Fruit fly (Drosophila melanogaster) whole organism, embryonic: ENCODE measurements around the gene CG18302.

Experiments used
- BtbVII ChIP-seq: fragments of 200-800 bp; sonication (Bioruptor generic); optimal IDR thresholded peaks from 3 replicates; lab custom pipeline; 2017; ENCODE audit warnings: missing biosample characterization, mild to moderate bottlenecking, missing genetic modification characterization
- CG10147 ChIP-seq: fragments of 200-800 bp; sonication (Bioruptor generic); optimal IDR thresholded peaks from 2 replicates; lab custom pipeline; 2019; ENCODE audit warnings: missing biosample characterization, mild to moderate bottlenecking, missing genetic modification characterization, moderate library complexity
- CG10543 ChIP-seq: fragments of 200-800 bp; sonication (Bioruptor generic); optimal IDR thresholded peaks from 3 replicates; lab custom pipeline; 2017; ENCODE audit warnings: missing biosample characterization, mild to moderate bottlenecking, missing genetic modification characterization, moderate library complexity
- CG12071 ChIP-seq: fragments of 200-800 bp; sonication (Bioruptor generic); optimal IDR thresholded peaks from 3 replicates; lab custom pipeline; 2018; ENCODE audit warnings: missing biosample characterization, mild to moderate bottlenecking, missing genetic modification characterization
- CG12659 ChIP-seq: fragments of 200-800 bp; sonication (Bioruptor generic); optimal IDR thresholded peaks from 3 replicates; lab custom pipeline; 2017; ENCODE audit warnings: mild to moderate bottlenecking, missing biosample characterization, missing genetic modification reagents, missing genetic modification characterization
- CG14014 ChIP-seq: fragments of 200-800 bp; sonication (Bioruptor generic); IDR thresholded peaks from 2 replicates; pipeline ENCODE4 v1.3.6; 2022; ENCODE audit warnings: missing biosample characterization, missing genetic modification characterization
- CG14441 ChIP-seq: fragments of 200-800 bp; sonication (Bioruptor generic); IDR thresholded peaks from 2 replicates; pipeline ENCODE4 v1.3.6; 2022; ENCODE audit warnings: missing biosample characterization, missing genetic modification characterization
- CG18476 ChIP-seq: fragments of 200-800 bp; sonication (Bioruptor generic); optimal IDR thresholded peaks from 2 replicates; lab custom pipeline; 2016; ENCODE audit warnings: missing biosample characterization, mild to moderate bottlenecking, missing genetic modification characterization
- CG18599 ChIP-seq: fragments of 200-800 bp; sonication (Bioruptor generic); optimal IDR thresholded peaks from 3 replicates; lab custom pipeline; 2017; ENCODE audit warnings: missing biosample characterization, missing genetic modification characterization, mild to moderate bottlenecking, moderate library complexity, missing genetic modification reagents
- CG31365 ChIP-seq: fragments of 200-800 bp; sonication (Bioruptor generic); optimal IDR thresholded peaks from 2 replicates; lab custom pipeline; 2018; ENCODE audit warnings: missing biosample characterization, mild to moderate bottlenecking, missing genetic modification characterization
- CG32532 ChIP-seq: fragments of 200-800 bp; sonication (Bioruptor generic); IDR thresholded peaks from 2 replicates; pipeline ENCODE4 v1.3.6; 2022; ENCODE audit warnings: missing biosample characterization, missing genetic modification characterization
- CG3726 ChIP-seq: fragments of 200-800 bp; sonication (Bioruptor generic); IDR thresholded peaks from 3 replicates; pipeline ENCODE4, ENCODE4 v1.3.6; 2022; ENCODE audit warnings: missing biosample characterization, missing genetic modification characterization
- CG6175 ChIP-seq: fragments of 200-800 bp; sonication (Bioruptor generic); IDR thresholded peaks from 3 replicates; pipeline ENCODE4 v1.3.6; 2022; ENCODE audit warnings: missing biosample characterization, missing genetic modification characterization
- CG7987 ChIP-seq: fragments of 200-800 bp; sonication (Bioruptor generic); optimal IDR thresholded peaks from 2 replicates; lab custom pipeline; 2018; ENCODE audit warnings: missing biosample characterization, mild to moderate bottlenecking, missing genetic modification characterization, moderate library complexity
- CG8290 ChIP-seq, 3 experiments: fragments of 200-800 bp; sonication (Bioruptor generic); optimal IDR thresholded peaks; 2 replicates each; lab custom pipeline; 2016 to 2019; ENCODE audit warnings: missing biosample characterization in 3 of 3, missing genetic modification characterization in 3 of 3, mild to moderate bottlenecking in 2 of 3, moderate library complexity in 1 of 3
- Doc2 ChIP-seq: fragments of 200-800 bp; sonication (Bioruptor generic); IDR thresholded peaks from 2 replicates; pipeline ENCODE4 v1.3.6; 2022; ENCODE audit warnings: missing biosample characterization, missing genetic modification characterization
- Ets65A ChIP-seq: fragments of 200-800 bp; sonication (Bioruptor generic); peaks from one replicate; lab custom pipeline; 2016; ENCODE audit warnings: missing biosample characterization, missing genetic modification characterization
- Hey ChIP-seq: fragments of 200-800 bp; sonication (Bioruptor generic); optimal IDR thresholded peaks from 3 replicates; lab custom pipeline; 2018; ENCODE audit warnings: missing biosample characterization, mild to moderate bottlenecking, missing genetic modification characterization
- NfI ChIP-seq: fragments of 200-800 bp; sonication (Bioruptor generic); optimal IDR thresholded peaks from 3 replicates; lab custom pipeline; 2018; ENCODE audit warnings: missing biosample characterization, mild to moderate bottlenecking, missing genetic modification characterization, moderate library complexity
- Pdp1 ChIP-seq, 2 experiments: fragments of 200-800 bp; sonication (Bioruptor generic); optimal IDR thresholded peaks; 3 replicates each; lab custom pipeline; 2016; ENCODE audit warnings: missing biosample characterization in 2 of 2, missing genetic modification characterization in 2 of 2, mild to moderate bottlenecking in 1 of 2, moderate library complexity in 1 of 2
- Rfx ChIP-seq: fragments of 200-800 bp; sonication (Bioruptor generic); IDR thresholded peaks from 2 replicates; pipeline ENCODE4 v1.3.6; 2022; ENCODE audit warnings: missing biosample characterization, missing genetic modification characterization
- cad ChIP-seq: fragments of >200 bp; optimal IDR thresholded peaks from 2 replicates; lab custom pipeline; 2017; ENCODE audit warnings: missing biosample characterization, missing genetic modification characterization
- cg ChIP-seq: fragments of 200-800 bp; sonication (Bioruptor generic); optimal IDR thresholded peaks from 3 replicates; lab custom pipeline; 2019; ENCODE audit warnings: missing biosample characterization, mild to moderate bottlenecking, missing genetic modification characterization, moderate library complexity
- chinmo ChIP-seq: fragments of 200-800 bp; sonication (Bioruptor generic); IDR thresholded peaks from 4 replicates; pipeline ENCODE4 v1.3.6; 2022; ENCODE audit warnings: missing biosample characterization, missing genetic modification characterization; ENCODE audit not compliant: partially characterized antibody
- ci ChIP-seq: fragments of 200-800 bp; sonication (Bioruptor generic); IDR thresholded peaks from 3 replicates; pipeline ENCODE4 v1.3.6; 2022; ENCODE audit warnings: missing biosample characterization, missing genetic modification characterization
- eve ChIP-seq, 2 experiments: fragments of >200 bp; optimal IDR thresholded peaks; 2 replicates each; lab custom pipeline; 2017; ENCODE audit warnings: missing biosample characterization in 2 of 2, missing genetic modification characterization in 2 of 2
- gsb-n ChIP-seq: fragments of 200-800 bp; sonication (Bioruptor generic); optimal IDR thresholded peaks from 3 replicates; lab custom pipeline; 2018; ENCODE audit warnings: missing biosample characterization, mild to moderate bottlenecking, missing genetic modification characterization
- kay ChIP-seq: fragments of 200-800 bp; sonication (Bioruptor generic); optimal IDR thresholded peaks from 2 replicates; lab custom pipeline; 2016; ENCODE audit warnings: missing biosample characterization, missing genetic modification characterization
- knrl ChIP-seq: fragments of 200-800 bp; sonication (Bioruptor generic); IDR thresholded peaks from 3 replicates; pipeline ENCODE4 v1.3.6; 2022; ENCODE audit warnings: missing biosample characterization, missing genetic modification characterization; ENCODE audit not compliant: partially characterized antibody
- onecut ChIP-seq: fragments of 200-800 bp; sonication (Bioruptor generic); IDR thresholded peaks from 2 replicates; pipeline ENCODE4 v1.3.6; 2022; ENCODE audit warnings: missing biosample characterization, missing genetic modification characterization
- otp ChIP-seq: fragments of 200-800 bp; sonication (Bioruptor generic); IDR thresholded peaks from 3 replicates; pipeline ENCODE4, ENCODE4 v1.3.6; 2022; ENCODE audit warnings: missing biosample characterization, missing genetic modification characterization
- pita ChIP-seq: fragments of 200-800 bp; sonication (Bioruptor generic); optimal IDR thresholded peaks from 2 replicates; lab custom pipeline; 2017; ENCODE audit warnings: missing biosample characterization, mild to moderate bottlenecking, missing genetic modification characterization
- sd ChIP-seq: fragments of 200-800 bp; sonication (Bioruptor generic); optimal IDR thresholded peaks from 3 replicates; lab custom pipeline; 2018; ENCODE audit warnings: missing biosample characterization, mild to moderate bottlenecking, missing genetic modification characterization, moderate library complexity
- shn ChIP-seq: fragments of 200-800 bp; sonication (Bioruptor generic); optimal IDR thresholded peaks from 3 replicates; lab custom pipeline; 2016; ENCODE audit warnings: missing biosample characterization, missing genetic modification characterization
- so ChIP-seq: fragments of 200-800 bp; sonication (Bioruptor generic); IDR thresholded peaks from 3 replicates; pipeline ENCODE4 v1.3.6; 2022; ENCODE audit warnings: missing biosample characterization, missing genetic modification characterization
- sr ChIP-seq: fragments of 200-800 bp; sonication (Bioruptor generic); IDR thresholded peaks from 3 replicates; pipeline ENCODE4 v1.3.6; 2022; ENCODE audit warnings: missing biosample characterization, missing genetic modification characterization
- zfh1 ChIP-seq: fragments of 200-800 bp; sonication (Bioruptor generic); IDR thresholded peaks from 3 replicates; pipeline ENCODE4 v1.3.6; 2022; ENCODE audit warnings: missing biosample characterization, missing genetic modification characterization

CG18302 gene

dm6 chr2L:10499608-10500007, 34.5 kb upstream of the CG18302 start (continued):
- TF ChIP-seq CG12071 (GFP tag; lab: Kevin White, UChicago): peak; percentile 30
- 0 out of 4 replicates have a peak, but pooled peaks have one; percentile 56 for TF ChIP-seq chinmo (GFP tag; lab: Robert Waterston, UW)
- 0 out of 2 replicates have a peak, but pooled peaks have one; percentile 17 for TF ChIP-seq CG14014 (GFP tag; lab: Robert Waterston, UW)
- TF ChIP-seq CG10147 (GFP tag; lab: Kevin White, UChicago): peak; percentile 13
- TF ChIP-seq CG31365: no peak
- peak; percentile 8 for TF ChIP-seq NfI (GFP tag; lab: Kevin White, UChicago)
- peak; percentile 44 for TF ChIP-seq CG10543 (GFP tag; lab: Kevin White, UChicago)
- no peak for TF ChIP-seq CG18476 (GFP tag; lab: Kevin White, UChicago)
- TF ChIP-seq CG7987 (GFP tag; lab: Kevin White, UChicago): peak; percentile 12
- TF ChIP-seq CG6175 (GFP tag; lab: Robert Waterston, UW): peak; percentile 32; the same call in 1 of the 3 replicates
- TF ChIP-seq CG3726: no peak
- TF ChIP-seq Rfx (GFP tag; lab: Robert Waterston, UW): 0 out of 2 replicates have a peak, but pooled peaks have one; percentile 12
- peak; percentile 27 for TF ChIP-seq sd (tag; lab: Kevin White, UChicago)
- no peak for TF ChIP-seq gsb-n (tag; lab: Kevin White, UChicago)
- peak; percentile 99 for TF ChIP-seq sr (GFP tag; lab: Robert Waterston, UW)
- TF ChIP-seq CG8290 (GFP tag; optimal IDR thresholded peaks at IDR 0.05; lab: Kevin White, UChicago): no peak
- TF ChIP-seq CG8290 (tag; optimal IDR thresholded peaks at IDR 0.05; lab: Kevin White, UChicago): peak in 1 of 2 experiments; percentile 48
- TF ChIP-seq zfh1: peak; percentile 8; the same call in 1 of the 3 replicates
- TF ChIP-seq cad (GFP tag; lab: Kevin White, UChicago): no peak
- peak; percentile 9 for TF ChIP-seq CG12659 (GFP tag; lab: Kevin White, UChicago)
- peak; percentile 6 for TF ChIP-seq CG18599 (GFP tag; lab: Kevin White, UChicago)
- peak; percentile 67; the same call in 1 of the 3 replicates for TF ChIP-seq so (GFP tag; lab: Robert Waterston, UW)
- no peak for TF ChIP-seq Ets65A
- no peak for TF ChIP-seq Hey (tag; lab: Kevin White, UChicago)
- TF ChIP-seq pita (GFP tag; lab: Kevin White, UChicago): no peak
- TF ChIP-seq Doc2: no peak
- 0 out of 3 replicates have a peak, but pooled peaks have one; percentile 48 for TF ChIP-seq ci (GFP tag; lab: Robert Waterston, UW)
- TF ChIP-seq CG32532 (GFP tag; lab: Robert Waterston, UW): 0 out of 2 replicates have a peak, but pooled peaks have one; percentile 10
- TF ChIP-seq otp (GFP tag; lab: Robert Waterston, UW): 0 out of 3 replicates have a peak, but pooled peaks have one; percentile 6
- TF ChIP-seq CG14441 (GFP tag; lab: Robert Waterston, UW): 0 out of 2 replicates have a peak, but pooled peaks have one; percentile 27
- TF ChIP-seq shn (GFP tag; lab: Kevin White, UChicago): no peak
- TF ChIP-seq, all 482 proteins: peak for 38

- TF ChIP-seq eve (GFP tag; optimal IDR thresholded peaks at IDR 0.05; lab: Kevin White, UChicago) (peak in 1 of 2 experiments; percentile 33), onecut (GFP tag; lab: Robert Waterston, UW) (peak; percentile 40; the same call in 1 of the 2 replicates), Pdp1 (GFP tag; optimal IDR thresholded peaks at IDR 0.05; lab: Kevin White, UChicago) (peak in 1 of 2 experiments; percentile 23), cg (no peak), kay (GFP tag; lab: Kevin White, UChicago) (no peak), sd (tag; lab: Kevin White, UChicago) (peak; percentile 54), knrl (GFP tag; lab: Robert Waterston, UW) (no peak), BtbVII (peak; percentile 7)
Observed at dm6 chr2L:10500309-10500974, 33.7 kb upstream of the CG18302 start.
